Worm (Caenorhabditis elegans) whole organism, L2 larva: ENCODE measurements around the gene ben-1.

Experiments
- aly-2 ChIP-seq: fragments of 150-350 bp; optimal IDR thresholded peaks from 2 replicates; lab custom pipeline; 2014; ENCODE audit warnings: missing biosample characterization, missing genetic modification characterization
- crh-2 ChIP-seq: sonication (generic microtip); optimal IDR thresholded peaks from 2 replicates; lab custom pipeline; 2017; ENCODE audit warnings: missing biosample characterization, missing genetic modification characterization
- dmd-4 ChIP-seq: sonication (generic microtip); optimal IDR thresholded peaks from 2 replicates; lab custom pipeline; 2017; ENCODE audit warnings: missing biosample characterization, missing genetic modification characterization
- elt-1 ChIP-seq: fragments of 150-350 bp; optimal IDR thresholded peaks from 2 replicates; lab custom pipeline; 2014; ENCODE audit warnings: missing biosample characterization, missing genetic modification characterization
- skn-1 ChIP-seq: sonication (generic microtip); optimal IDR thresholded peaks from 2 replicates; lab custom pipeline; 2017; ENCODE audit warnings: missing biosample characterization, missing genetic modification characterization
- snpc-4 ChIP-seq: fragments of 150-350 bp; optimal IDR thresholded peaks from 2 replicates; lab custom pipeline; 2014; ENCODE audit warnings: missing biosample characterization, missing genetic modification characterization
- zag-1 ChIP-seq: fragments of 150-350 bp; optimal IDR thresholded peaks from 2 replicates; lab custom pipeline; 2014; ENCODE audit warnings: missing biosample characterization, missing genetic modification characterization

- no peak for TF ChIP-seq skn-1
- TF ChIP-seq zag-1 (tag; lab: Kevin White, UChicago): no peak
- no peak for TF ChIP-seq crh-2 (tag; lab: Kevin White, UChicago)
- TF ChIP-seq elt-1 (tag; lab: Kevin White, UChicago): no peak
- no peak for TF ChIP-seq dmd-4 (tag; lab: Kevin White, UChicago)
- TF ChIP-seq aly-2 (tag; lab: Kevin White, UChicago): no peak
- TF ChIP-seq snpc-4: no peak
These were observed 21.9 kb downstream of the ben-1 start, which contains the start of gene hmit-1.3 for ce11 chrIII:3519505-3519904.
